Worm (Caenorhabditis elegans) whole organism, L1 larva: ENCODE measurements around the gene paqr-3.

Source experiments
- ama-1 ChIP-seq: fragments of 150-350 bp; optimal IDR thresholded peaks from 2 replicates; lab custom pipeline; 2014
- elt-2 ChIP-seq: sonication (generic microtip); optimal IDR thresholded peaks from 2 replicates; lab custom pipeline; 2016; ENCODE audit warnings: missing genetic modification characterization, mild to moderate bottlenecking, inconsistent platforms, missing compliant biosample characterization, missing genetic modification reagents
- fkh-8 ChIP-seq: sonication (generic microtip); optimal IDR thresholded peaks from 2 replicates; lab custom pipeline; 2016; ENCODE audit warnings: mild to moderate bottlenecking, missing genetic modification characterization, missing compliant biosample characterization
- pag-3 ChIP-seq: sonication (generic microtip); optimal IDR thresholded peaks from 2 replicates; lab custom pipeline; 2017; ENCODE audit warnings: missing genetic modification characterization, mild to moderate bottlenecking, missing compliant biosample characterization, antibody characterized with exemption, borderline replicate concordance; ENCODE audit not compliant: insufficient read depth
- pqm-1 ChIP-seq: sonication (generic microtip); optimal IDR thresholded peaks from 3 replicates; lab custom pipeline; 2017; ENCODE audit warnings: missing biosample characterization, missing genetic modification characterization
- sox-4 ChIP-seq: sonication (generic microtip); optimal IDR thresholded peaks from 2 replicates; lab custom pipeline; 2016; ENCODE audit warnings: missing genetic modification characterization, missing compliant biosample characterization

- no peak for TF ChIP-seq elt-2 (tag; lab: Kevin White, UChicago)
- TF ChIP-seq sox-4 (tag; lab: Kevin White, UChicago): no peak
- no peak for TF ChIP-seq pag-3 (tag; lab: Kevin White, UChicago)
- TF ChIP-seq pqm-1 (tag; lab: Kevin White, UChicago): no peak
- TF ChIP-seq ama-1: no peak
- no peak for TF ChIP-seq fkh-8 (tag; lab: Kevin White, UChicago)
Measured at ce11 chrIV:14379191-14379590, 4.3 kb downstream of the paqr-3 start.
